Worm (Caenorhabditis elegans): ENCODE results near the gene C25F6.6.

ce11 chrX:5429335-5429734, 21.3 kb downstream of the C25F6.6 start:
- TF ChIP-seq ama-1 (optimal IDR thresholded peaks at IDR 0.05), result no peak
- no peak for TF ChIP-seq aly-1 (tag; optimal IDR thresholded peaks at IDR 0.05)
- TF ChIP-seq tbx-11 (GFP tag; IDR thresholded peaks at IDR 0.05), result peak; percentile 75
- TF ChIP-seq B0310.2 (tag; optimal IDR thresholded peaks at IDR 0.05), result no peak
- no peak for TF ChIP-seq ets-7 (tag; optimal IDR thresholded peaks at IDR 0.05)
- TF ChIP-seq hnd-1 (tag; optimal IDR thresholded peaks at IDR 0.05), result no peak
- peak; percentile 67 for TF ChIP-seq flt-1 (GFP tag; IDR thresholded peaks at IDR 0.05)
- peak; percentile 35 for TF ChIP-seq ceh-36 (tag; optimal IDR thresholded peaks at IDR 0.05)
- TF ChIP-seq tra-4 (tag; optimal IDR thresholded peaks at IDR 0.05), result no peak
- TF ChIP-seq sea-1 (GFP tag; conservative IDR thresholded peaks at IDR 0.05), result 0 out of 2 replicates have a peak, but pooled peaks have one; percentile 40
